Worm (Caenorhabditis elegans) whole organism, L1 larva: ENCODE measurements around the gene acs-14.
A peak's percentile ranks its signal among the peaks of the same experiment; 100 is the strongest.

ENCODE experiments used
- C16A3.4 ChIP-seq: fragments of 150-350 bp; optimal IDR thresholded peaks from 2 replicates; lab custom pipeline; 2014; ENCODE audit warnings: missing biosample characterization, missing genetic modification characterization
- C34B4.2 ChIP-seq: sonication (generic microtip); optimal IDR thresholded peaks from 2 replicates; lab custom pipeline; 2017; ENCODE audit warnings: mild to moderate bottlenecking, missing genetic modification characterization, missing compliant biosample characterization
- F16B12.6 ChIP-seq: fragments of 150-350 bp; optimal IDR thresholded peaks from 2 replicates; lab custom pipeline; 2014; ENCODE audit warnings: missing biosample characterization, missing genetic modification characterization
- Y116A8C.19 ChIP-seq: sonication (generic microtip); optimal IDR thresholded peaks from 2 replicates; lab custom pipeline; 2016; ENCODE audit warnings: missing compliant biosample characterization, missing genetic modification characterization, borderline replicate concordance
- aha-1 ChIP-seq: fragments of 150-350 bp; optimal IDR thresholded peaks from 2 replicates; lab custom pipeline; 2014; ENCODE audit warnings: missing biosample characterization, missing genetic modification characterization
- alr-1 ChIP-seq: fragments of 200-800 bp; sonication (Bioruptor generic); optimal IDR thresholded peaks from 2 replicates; lab custom pipeline; 2018; ENCODE audit warnings: borderline replicate concordance, mild to moderate bottlenecking, missing genetic modification characterization, missing compliant biosample characterization
- aly-2 ChIP-seq: fragments of 150-350 bp; optimal IDR thresholded peaks from 2 replicates; lab custom pipeline; 2014; ENCODE audit warnings: missing biosample characterization, missing genetic modification characterization
- blmp-1 ChIP-seq: fragments of 150-350 bp; optimal IDR thresholded peaks from 2 replicates; lab custom pipeline; 2014; ENCODE audit warnings: missing biosample characterization, missing genetic modification characterization
- ceh-63 ChIP-seq: fragments of 200-800 bp; sonication (Bioruptor generic); optimal IDR thresholded peaks from 2 replicates; lab custom pipeline; 2018; ENCODE audit warnings: mild to moderate bottlenecking, missing genetic modification characterization, missing compliant biosample characterization
- ceh-8 ChIP-seq: fragments of 200-800 bp; sonication (Bioruptor generic); optimal IDR thresholded peaks from 2 replicates; lab custom pipeline; 2018; ENCODE audit warnings: mild to moderate bottlenecking, missing genetic modification characterization, moderate library complexity, missing compliant biosample characterization
- ceh-82 ChIP-seq, 3 experiments: fragments of 150-350 bp in 1 of 3; sonication (generic microtip) in 2 of 3; optimal IDR thresholded peaks; 2 replicates each; lab custom pipeline; 2014 to 2017; ENCODE audit warnings: missing biosample characterization in 3 of 3, missing genetic modification characterization in 3 of 3
- ceh-88 ChIP-seq: fragments of 200-800 bp; sonication (Bioruptor generic); IDR thresholded peaks from 2 replicates; pipeline ENCODE4 v1.3.6; 2022; ENCODE audit warnings: missing genetic modification characterization, missing compliant biosample characterization
- ceh-90 ChIP-seq: sonication (generic microtip); optimal IDR thresholded peaks from 2 replicates; lab custom pipeline; 2016; ENCODE audit warnings: missing genetic modification characterization, missing compliant biosample characterization
- ces-1 ChIP-seq: fragments of 150-350 bp; optimal IDR thresholded peaks from 2 replicates; lab custom pipeline; 2014; ENCODE audit warnings: missing biosample characterization, missing genetic modification reagents, missing genetic modification characterization
- dpl-1 ChIP-seq, 3 experiments: fragments of 150-350 bp in 2 of 3; sonication (generic microtip) in 1 of 3; optimal IDR thresholded peaks; 2 replicates each; lab custom pipeline; 2014 to 2017; ENCODE audit warnings: missing biosample characterization in 3 of 3, missing genetic modification characterization in 3 of 3, missing genetic modification reagents in 3 of 3
- efl-3 ChIP-seq: fragments of 200-800 bp; sonication (Bioruptor generic); optimal IDR thresholded peaks from 2 replicates; lab custom pipeline; 2018; ENCODE audit warnings: mild to moderate bottlenecking, missing genetic modification characterization, missing compliant biosample characterization
- egl-13 ChIP-seq: sonication (generic microtip); optimal IDR thresholded peaks from 2 replicates; lab custom pipeline; 2016; ENCODE audit warnings: missing genotype, missing genetic modification reagents, missing genetic modification characterization, missing compliant biosample characterization
- egl-27 ChIP-seq, 2 experiments: fragments of 150-350 bp in 1 of 2; sonication (generic microtip); optimal IDR thresholded peaks; 3 replicates each; lab custom pipeline; 2017 to 2018; ENCODE audit warnings: missing biosample characterization in 2 of 2, missing genetic modification characterization in 2 of 2, missing genetic modification reagents in 2 of 2
- elt-2 ChIP-seq: sonication (generic microtip); optimal IDR thresholded peaks from 2 replicates; lab custom pipeline; 2016; ENCODE audit warnings: missing genetic modification characterization, mild to moderate bottlenecking, inconsistent platforms, missing compliant biosample characterization, missing genetic modification reagents
- ets-5 ChIP-seq: fragments of 200-800 bp; sonication (Bioruptor generic); IDR thresholded peaks from 2 replicates; pipeline ENCODE4 v1.3.6; 2022; ENCODE audit warnings: missing genetic modification characterization, missing compliant biosample characterization
- fkh-10 ChIP-seq: sonication (generic microtip); optimal IDR thresholded peaks from 2 replicates; lab custom pipeline; 2017; ENCODE audit warnings: missing biosample characterization, missing genetic modification reagents, missing genetic modification characterization
- fkh-4 ChIP-seq: sonication (generic microtip); optimal IDR thresholded peaks from 2 replicates; lab custom pipeline; 2016; ENCODE audit warnings: missing compliant biosample characterization, missing genetic modification characterization, borderline replicate concordance
- grh-1 ChIP-seq: fragments of 200-800 bp; sonication (Bioruptor generic); IDR thresholded peaks from 2 replicates; pipeline ENCODE4 v1.3.6; 2022; ENCODE audit warnings: missing genetic modification reagents, missing genetic modification characterization, missing compliant biosample characterization
- hlh-17 ChIP-seq: fragments of 200-800 bp; sonication (Bioruptor generic); optimal IDR thresholded peaks from 2 replicates; lab custom pipeline; 2018; ENCODE audit warnings: missing genetic modification characterization, mild to moderate bottlenecking, missing compliant biosample characterization, moderate library complexity, borderline replicate concordance
- hpl-2 ChIP-seq: fragments of 150-350 bp; optimal IDR thresholded peaks from 2 replicates; lab custom pipeline; 2014; ENCODE audit warnings: missing biosample characterization, missing genetic modification reagents, missing genetic modification characterization
- irx-1 ChIP-seq: sonication (generic microtip); optimal IDR thresholded peaks from 2 replicates; lab custom pipeline; 2016; ENCODE audit warnings: missing genetic modification characterization, missing compliant biosample characterization
- jun-1 ChIP-seq: fragments of 150-350 bp; optimal IDR thresholded peaks from 2 replicates; lab custom pipeline; 2014; ENCODE audit warnings: missing biosample characterization, missing genetic modification reagents, missing genetic modification characterization
- lin-13 ChIP-seq: fragments of 150-350 bp; optimal IDR thresholded peaks from 2 replicates; lab custom pipeline; 2014; ENCODE audit warnings: missing biosample characterization, missing genetic modification reagents, missing genetic modification characterization
- lin-14 ChIP-seq: fragments of 200-800 bp; sonication (Bioruptor generic); optimal IDR thresholded peaks from 2 replicates; lab custom pipeline; 2018; ENCODE audit warnings: mild to moderate bottlenecking, missing genetic modification characterization, moderate library complexity, missing compliant biosample characterization
- nhr-11 ChIP-seq: fragments of 150-350 bp; optimal IDR thresholded peaks from 2 replicates; lab custom pipeline; 2014; ENCODE audit warnings: missing biosample characterization, missing genetic modification characterization
- nhr-19 ChIP-seq: fragments of 200-800 bp; sonication (Bioruptor generic); conservative IDR thresholded peaks from 2 replicates; pipeline ENCODE4 v1.3.6; 2022; ENCODE audit warnings: missing genetic modification characterization, missing compliant biosample characterization
- nhr-20 ChIP-seq: sonication (generic microtip); optimal IDR thresholded peaks from 2 replicates; lab custom pipeline; 2016; ENCODE audit warnings: mild to moderate bottlenecking, missing genetic modification characterization, missing compliant biosample characterization
- nhr-237 ChIP-seq: fragments of 150-350 bp; optimal IDR thresholded peaks from 2 replicates; lab custom pipeline; 2014; ENCODE audit warnings: missing biosample characterization, missing genetic modification characterization
- nhr-47 ChIP-seq: sonication (generic microtip); optimal IDR thresholded peaks from 2 replicates; lab custom pipeline; 2016; ENCODE audit warnings: mild to moderate bottlenecking, missing genetic modification characterization, moderate library complexity, missing compliant biosample characterization
- nhr-71 ChIP-seq: sonication (generic microtip); optimal IDR thresholded peaks from 2 replicates; lab custom pipeline; 2016; ENCODE audit warnings: mild to moderate bottlenecking, missing genetic modification characterization, moderate library complexity, missing compliant biosample characterization
- nhr-76 ChIP-seq: sonication (generic microtip); optimal IDR thresholded peaks from 2 replicates; lab custom pipeline; 2017; ENCODE audit warnings: missing biosample characterization, missing genetic modification characterization
- nhr-84 ChIP-seq: sonication (generic microtip); optimal IDR thresholded peaks from 2 replicates; lab custom pipeline; 2017; ENCODE audit warnings: missing biosample characterization, missing genetic modification characterization
- nhr-85 ChIP-seq: sonication (generic microtip); peaks from one replicate; lab custom pipeline; 2016; ENCODE audit warnings: missing genetic modification characterization, inconsistent platforms, missing compliant biosample characterization
- pag-3 ChIP-seq: sonication (generic microtip); optimal IDR thresholded peaks from 2 replicates; lab custom pipeline; 2017; ENCODE audit warnings: missing genetic modification characterization, mild to moderate bottlenecking, missing compliant biosample characterization, antibody characterized with exemption, borderline replicate concordance; ENCODE audit not compliant: insufficient read depth
- skn-1 ChIP-seq: fragments of 150-350 bp; optimal IDR thresholded peaks from 2 replicates; lab custom pipeline; 2014; ENCODE audit warnings: missing biosample characterization, missing genetic modification characterization
- snpc-4 ChIP-seq: fragments of 150-350 bp; optimal IDR thresholded peaks from 2 replicates; lab custom pipeline; 2014; ENCODE audit warnings: missing biosample characterization, missing genetic modification characterization
- snu-23 ChIP-seq: sonication (generic microtip); optimal IDR thresholded peaks from 2 replicates; lab custom pipeline; 2016; ENCODE audit warnings: missing genetic modification characterization, missing compliant biosample characterization
- sptf-1 ChIP-seq: fragments of 150-350 bp; optimal IDR thresholded peaks from 2 replicates; lab custom pipeline; 2014; ENCODE audit warnings: missing biosample characterization, missing genetic modification characterization
- sup-37 ChIP-seq: fragments of 200-800 bp; sonication (Bioruptor generic); optimal IDR thresholded peaks from 2 replicates; lab custom pipeline; 2018; ENCODE audit warnings: mild to moderate bottlenecking, missing genetic modification characterization, missing compliant biosample characterization
- swsn-7 ChIP-seq: sonication (generic microtip); optimal IDR thresholded peaks from 2 replicates; lab custom pipeline; 2016; ENCODE audit warnings: missing genetic modification characterization, missing compliant biosample characterization
- tbx-2 ChIP-seq: sonication (generic microtip); optimal IDR thresholded peaks from 2 replicates; lab custom pipeline; 2016; ENCODE audit warnings: missing genetic modification characterization, missing compliant biosample characterization
- tlp-1 ChIP-seq: fragments of 150-350 bp; optimal IDR thresholded peaks from 2 replicates; lab custom pipeline; 2014; ENCODE audit warnings: missing biosample characterization, missing genetic modification characterization
- unc-30 ChIP-seq: sonication (generic microtip); optimal IDR thresholded peaks from 2 replicates; lab custom pipeline; 2017; ENCODE audit warnings: missing biosample characterization, missing genetic modification characterization
- vab-15 ChIP-seq: sonication (generic microtip); optimal IDR thresholded peaks from 2 replicates; lab custom pipeline; 2017; ENCODE audit warnings: missing genotype, mild to moderate bottlenecking, missing genetic modification characterization, missing compliant biosample characterization
- zag-1 ChIP-seq: fragments of 150-350 bp; optimal IDR thresholded peaks from 2 replicates; lab custom pipeline; 2014; ENCODE audit warnings: missing biosample characterization, missing genetic modification characterization
- zip-4 ChIP-seq: fragments of 200-800 bp; sonication (Bioruptor generic); optimal IDR thresholded peaks from 2 replicates; lab custom pipeline; 2018; ENCODE audit warnings: mild to moderate bottlenecking, missing genetic modification characterization, moderate library complexity, missing compliant biosample characterization
- ztf-4 ChIP-seq: fragments of 150-350 bp; optimal IDR thresholded peaks from 2 replicates; lab custom pipeline; 2014; ENCODE audit warnings: missing biosample characterization, missing genetic modification characterization

acs-14 gene

ce11 chrV:9503152-9503817 is 4.6 kb upstream of the acs-14 start (continued):
- TF ChIP-seq nhr-84 (tag; lab: Kevin White, UChicago) (no peak), lin-13 (GFP tag; lab: Kevin White, UChicago) (no peak), ztf-4 (peak; percentile 25), ces-1 (GFP tag; lab: Kevin White, UChicago) (no peak), elt-2 (tag; lab: Kevin White, UChicago) (peak; percentile 68), C34B4.2 (tag; lab: Kevin White, UChicago) (no peak), jun-1 (tag; lab: Kevin White, UChicago) (peak; percentile 10), ceh-63 (GFP tag; lab: Kevin White, UChicago) (no peak), tlp-1 (tag; lab: Kevin White, UChicago) (no peak), egl-27 (tag; optimal IDR thresholded peaks at IDR 0.05; lab: Kevin White, UChicago) (no peak), unc-30 (no peak), nhr-76 (tag; lab: Kevin White, UChicago) (no peak), grh-1 (GFP tag; lab: Robert Waterston, UW) (peak; percentile 41), snu-23 (GFP tag; lab: Kevin White, UChicago) (peak; percentile 89), aly-2 (tag; lab: Kevin White, UChicago) (peak; percentile 19), nhr-71 (tag; lab: Kevin White, UChicago) (peak; percentile 87), zip-4 (GFP tag; lab: Kevin White, UChicago) (no peak), snpc-4 (tag; lab: Kevin White, UChicago) (peak; percentile 95), nhr-11 (tag; lab: Kevin White, UChicago) (no peak), nhr-19 (GFP tag; lab: Robert Waterston, UW) (peak; percentile 81), vab-15 (tag; lab: Kevin White, UChicago) (no peak), fkh-10 (GFP tag; lab: Kevin White, UChicago) (peak; percentile 40), hpl-2 (GFP tag; lab: Kevin White, UChicago) (no peak), ceh-82 (tag; optimal IDR thresholded peaks at IDR 0.05; lab: Kevin White, UChicago) (peak in 2 of 3 experiments; percentile 38 to 71), sup-37 (GFP tag; lab: Kevin White, UChicago) (no peak), hlh-17 (no peak), fkh-4 (tag; lab: Kevin White, UChicago) (no peak), egl-13 (tag; lab: Kevin White, UChicago) (peak; percentile 67), ceh-88 (GFP tag; lab: Robert Waterston, UW) (0 out of 2 replicates have a peak, but pooled peaks have one; percentile 20), sptf-1 (tag; lab: Kevin White, UChicago) (no peak), ceh-8 (peak; percentile 62), ets-5 (no peak), alr-1 (tag; lab: Kevin White, UChicago) (no peak), nhr-47 (tag; lab: Kevin White, UChicago) (peak; percentile 87), nhr-237 (tag; lab: Kevin White, UChicago) (no peak), ceh-90 (tag; lab: Kevin White, UChicago) (no peak), irx-1 (tag; lab: Kevin White, UChicago) (peak; percentile 70), C16A3.4 (tag; lab: Kevin White, UChicago) (peak; percentile 49), aha-1 (tag; lab: Kevin White, UChicago) (no peak), F16B12.6 (tag; lab: Kevin White, UChicago) (peak; percentile 6), zag-1 (tag; lab: Kevin White, UChicago) (no peak), nhr-85 (peak; percentile 83), skn-1 (tag; lab: Kevin White, UChicago) (peak; percentile 48), pag-3 (tag; lab: Kevin White, UChicago) (no peak), Y116A8C.19 (tag; lab: Kevin White, UChicago) (no peak), efl-3 (GFP tag; lab: Kevin White, UChicago) (no peak), nhr-20 (tag; lab: Kevin White, UChicago) (peak; percentile 81), lin-14 (GFP tag; lab: Kevin White, UChicago) (peak; percentile 81), swsn-7 (tag; lab: Kevin White, UChicago) (peak; percentile 77), tbx-2 (tag; lab: Kevin White, UChicago) (peak; percentile 75), dpl-1 (GFP tag; optimal IDR thresholded peaks at IDR 0.05; lab: Kevin White, UChicago) (peak; percentile 12 to 51 (median 49)), blmp-1 (tag; lab: Kevin White, UChicago) (peak; percentile 1)
